Worm (Caenorhabditis elegans) whole organism, mixed stage, embryonic: ENCODE results near the gene nex-2.

Experiments used
- M03D4.4 ChIP-seq: sonication (generic microtip); optimal IDR thresholded peaks from 2 replicates; lab custom pipeline; 2017; ENCODE audit warnings: mild to moderate bottlenecking, missing genetic modification characterization, missing compliant biosample characterization
- bed-3 ChIP-seq: fragments of 200-800 bp; sonication (Bioruptor generic); optimal IDR thresholded peaks from 3 replicates; lab custom pipeline; 2018; ENCODE audit warnings: mild to moderate bottlenecking, missing genetic modification characterization, moderate library complexity, missing compliant biosample characterization
- blmp-1 ChIP-seq: fragments of 150-350 bp; optimal IDR thresholded peaks from 2 replicates; lab custom pipeline; 2014; ENCODE audit warnings: missing biosample characterization, missing genetic modification characterization
- ceh-43 ChIP-seq: fragments of 200-800 bp; sonication (Bioruptor generic); optimal IDR thresholded peaks from 2 replicates; lab custom pipeline; 2018; ENCODE audit warnings: mild to moderate bottlenecking, missing genetic modification characterization, moderate library complexity, missing compliant biosample characterization
- ceh-83 ChIP-seq: fragments of 200-800 bp; sonication (Bioruptor generic); optimal IDR thresholded peaks from 2 replicates; lab custom pipeline; 2018; ENCODE audit warnings: mild to moderate bottlenecking, missing genetic modification characterization, missing compliant biosample characterization
- ces-1 ChIP-seq: fragments of 150-350 bp; optimal IDR thresholded peaks from 2 replicates; lab custom pipeline; 2014; ENCODE audit warnings: missing biosample characterization, missing genetic modification reagents, missing genetic modification characterization
- cnd-1 ChIP-seq: fragments of 200-800 bp; sonication (Bioruptor generic); optimal IDR thresholded peaks from 2 replicates; lab custom pipeline; 2018; ENCODE audit warnings: mild to moderate bottlenecking, missing genetic modification characterization, missing compliant biosample characterization
- drap-1 ChIP-seq: fragments of 200-800 bp; sonication (Bioruptor generic); optimal IDR thresholded peaks from 3 replicates; lab custom pipeline; 2018; ENCODE audit warnings: mild to moderate bottlenecking, missing genetic modification characterization, missing compliant biosample characterization
- elt-1 ChIP-seq: sonication (generic microtip); optimal IDR thresholded peaks from 2 replicates; lab custom pipeline; 2017; ENCODE audit warnings: missing genetic modification characterization, mild to moderate bottlenecking, missing compliant biosample characterization, antibody characterized with exemption, moderate library complexity, borderline replicate concordance; ENCODE audit not compliant: insufficient read depth
- elt-3 ChIP-seq: fragments of 150-350 bp; optimal IDR thresholded peaks from 2 replicates; lab custom pipeline; 2014; ENCODE audit warnings: missing biosample characterization, missing genetic modification characterization
- flh-1 ChIP-seq: fragments of 200-800 bp; sonication (Bioruptor generic); optimal IDR thresholded peaks from 2 replicates; lab custom pipeline; 2018; ENCODE audit warnings: mild to moderate bottlenecking, missing genetic modification characterization, moderate library complexity, missing compliant biosample characterization
- ham-2 ChIP-seq: fragments of 200-800 bp; sonication (Bioruptor generic); optimal IDR thresholded peaks from 2 replicates; lab custom pipeline; 2018; ENCODE audit warnings: mild to moderate bottlenecking, missing genetic modification characterization, missing compliant biosample characterization
- hlh-1 ChIP-seq: fragments of 150-350 bp; optimal IDR thresholded peaks from 2 replicates; lab custom pipeline; 2014; ENCODE audit warnings: missing biosample characterization, missing genetic modification reagents, missing genetic modification characterization
- lin-13 ChIP-seq: fragments of 150-350 bp; optimal IDR thresholded peaks from 2 replicates; lab custom pipeline; 2014; ENCODE audit warnings: missing biosample characterization, missing genetic modification characterization
- lsy-2 ChIP-seq: fragments of 150-350 bp; optimal IDR thresholded peaks from 2 replicates; lab custom pipeline; 2014; ENCODE audit warnings: missing biosample characterization, missing genetic modification characterization
- mab-5 ChIP-seq: fragments of 150-350 bp; optimal IDR thresholded peaks from 2 replicates; lab custom pipeline; 2014; ENCODE audit warnings: missing biosample characterization, missing genetic modification characterization
- mls-2 ChIP-seq: sonication (generic microtip); optimal IDR thresholded peaks from 2 replicates; lab custom pipeline; 2016; ENCODE audit warnings: mild to moderate bottlenecking, missing genetic modification characterization, moderate library complexity, missing compliant biosample characterization
- nhr-12 ChIP-seq: fragments of 150-350 bp; optimal IDR thresholded peaks from 2 replicates; lab custom pipeline; 2014; ENCODE audit warnings: missing biosample characterization, missing genetic modification characterization
- nhr-2 ChIP-seq: fragments of 150-350 bp; optimal IDR thresholded peaks from 2 replicates; lab custom pipeline; 2014; ENCODE audit warnings: missing biosample characterization, missing genetic modification characterization
- nhr-237 ChIP-seq: fragments of 150-350 bp; optimal IDR thresholded peaks from 2 replicates; lab custom pipeline; 2014; ENCODE audit warnings: missing biosample characterization, missing genetic modification characterization
- nhr-28 ChIP-seq: fragments of 150-350 bp; optimal IDR thresholded peaks from 2 replicates; lab custom pipeline; 2014; ENCODE audit warnings: missing biosample characterization, missing genetic modification characterization
- nhr-76 ChIP-seq: sonication (generic microtip); optimal IDR thresholded peaks from 2 replicates; lab custom pipeline; 2017; ENCODE audit warnings: missing biosample characterization, missing genetic modification characterization
- pha-4 ChIP-seq: fragments of 150-350 bp; optimal IDR thresholded peaks from 2 replicates; lab custom pipeline; 2018; ENCODE audit warnings: missing biosample characterization, missing genetic modification reagents, missing genetic modification characterization
- sem-2 ChIP-seq: fragments of 200-800 bp; sonication (Bioruptor generic); optimal IDR thresholded peaks from 2 replicates; lab custom pipeline; 2018; ENCODE audit warnings: mild to moderate bottlenecking, missing genetic modification characterization, missing compliant biosample characterization
- snpc-4 ChIP-seq: fragments of 150-350 bp; optimal IDR thresholded peaks from 2 replicates; lab custom pipeline; 2014; ENCODE audit warnings: missing biosample characterization, missing genetic modification characterization
- sptf-1 ChIP-seq: sonication (generic microtip); optimal IDR thresholded peaks from 2 replicates; lab custom pipeline; 2017; ENCODE audit warnings: mild to moderate bottlenecking, missing genetic modification characterization, moderate library complexity, missing compliant biosample characterization
- tbx-8 ChIP-seq: fragments of 200-800 bp; sonication (Bioruptor generic); optimal IDR thresholded peaks from 2 replicates; lab custom pipeline; 2018; ENCODE audit warnings: mild to moderate bottlenecking, missing genetic modification characterization, moderate library complexity, missing compliant biosample characterization
- unc-39 ChIP-seq: fragments of 150-350 bp; optimal IDR thresholded peaks from 2 replicates; lab custom pipeline; 2014; ENCODE audit warnings: missing biosample characterization, missing genetic modification characterization
- unc-62 ChIP-seq: fragments of 150-350 bp; optimal IDR thresholded peaks from 2 replicates; lab custom pipeline; 2014; ENCODE audit warnings: missing biosample characterization, missing genetic modification reagents, missing genetic modification characterization
- zip-8 ChIP-seq: fragments of 150-350 bp; optimal IDR thresholded peaks from 2 replicates; lab custom pipeline; 2014; ENCODE audit warnings: missing biosample characterization, missing genetic modification characterization
- ztf-11 ChIP-seq: fragments of 150-350 bp; optimal IDR thresholded peaks from 2 replicates; lab custom pipeline; 2014; ENCODE audit warnings: missing biosample characterization, missing genetic modification characterization

Gene nex-2

DNA sequence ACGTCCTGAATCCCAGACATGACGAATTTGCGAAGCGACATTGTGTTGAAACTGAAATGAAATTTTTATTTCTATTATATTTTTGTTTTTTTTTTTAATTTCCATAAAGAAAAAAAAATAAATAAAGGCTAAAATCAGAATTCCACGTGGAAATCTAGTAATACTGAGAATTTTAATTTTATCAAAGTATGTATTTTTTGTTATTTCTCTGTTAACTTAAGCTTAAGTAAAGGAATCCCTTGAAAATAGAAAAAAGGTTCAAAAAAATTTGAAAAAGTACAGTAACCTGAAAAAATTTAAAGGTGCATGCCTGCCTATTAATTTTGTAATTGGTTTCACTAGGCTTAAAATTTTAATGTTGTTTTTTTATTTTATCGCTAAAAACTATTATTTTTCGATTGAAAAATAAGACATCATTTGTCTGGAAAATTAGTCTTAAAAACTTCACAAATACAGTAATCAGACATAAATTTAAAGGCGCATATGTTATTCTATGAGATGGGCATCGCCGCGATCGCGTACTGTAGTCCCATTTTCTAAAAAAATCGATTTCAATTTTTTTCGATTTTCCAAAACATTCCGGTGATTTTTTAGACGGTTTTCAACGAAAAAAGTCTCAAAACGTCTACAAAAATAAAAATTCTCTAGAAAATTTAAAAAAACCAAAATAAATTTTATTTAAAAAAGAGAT is at the start of gene nex-2:
TSS of gene nex-2 (minus strand) at position 51 of the 691 bp plus-strand sequence.
- TF ChIP-seq sptf-1 (tag; lab: Kevin White, UChicago) (no peak), drap-1 (GFP tag; lab: Kevin White, UChicago) (no peak), nhr-237 (tag; lab: Kevin White, UChicago) (no peak), unc-39 (tag; lab: Kevin White, UChicago) (no peak), unc-62 (GFP tag; lab: Kevin White, UChicago) (no peak), blmp-1 (no peak)

DNA sequence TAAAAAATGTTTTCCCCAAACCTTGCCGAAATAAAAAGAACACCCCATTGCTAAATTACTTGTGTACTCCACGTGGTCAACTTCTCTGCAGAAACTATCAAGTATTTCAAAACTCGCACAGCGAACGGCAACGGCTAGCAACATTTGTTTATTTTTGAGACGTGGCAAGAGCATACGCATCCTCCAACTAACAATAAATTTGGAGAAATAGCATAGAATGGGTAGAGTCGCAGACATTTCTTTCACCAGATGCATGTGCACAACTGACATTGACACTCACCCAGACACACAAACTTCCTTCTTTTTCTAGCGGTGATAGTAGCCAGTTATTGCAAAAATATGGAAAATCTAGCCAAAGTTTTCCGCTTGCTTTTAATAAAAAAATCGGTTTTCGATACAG is 49.4 kb upstream of the nex-2 start:
- no peak for TF ChIP-seq pha-4 (tag; lab: Kevin White, UChicago)
- TF ChIP-seq ztf-11 (tag; lab: Kevin White, UChicago) = no peak
- TF ChIP-seq M03D4.4 = no peak
- TF ChIP-seq nhr-2 (tag; lab: Kevin White, UChicago) = no peak
- no peak for TF ChIP-seq flh-1 (GFP tag; lab: Kevin White, UChicago)
- TF ChIP-seq ham-2 (GFP tag; lab: Kevin White, UChicago) = no peak
- TF ChIP-seq blmp-1 = no peak
- TF ChIP-seq nhr-76 (tag; lab: Kevin White, UChicago) = no peak
- TF ChIP-seq lin-13 (tag; lab: Kevin White, UChicago) = no peak
- TF ChIP-seq lsy-2 (tag; lab: Kevin White, UChicago) = no peak
- TF ChIP-seq nhr-12 (tag; lab: Kevin White, UChicago) = no peak
- no peak for TF ChIP-seq cnd-1 (tag; lab: Kevin White, UChicago)
- no peak for TF ChIP-seq ces-1 (GFP tag; lab: Kevin White, UChicago)
- TF ChIP-seq sem-2 = no peak
- no peak for TF ChIP-seq elt-1
- TF ChIP-seq zip-8 (tag; lab: Kevin White, UChicago) = no peak
- TF ChIP-seq tbx-8 (GFP tag; lab: Kevin White, UChicago) = no peak
- TF ChIP-seq mab-5 (tag; lab: Kevin White, UChicago) = no peak
- TF ChIP-seq ceh-83 (GFP tag; lab: Kevin White, UChicago) = no peak
- no peak for TF ChIP-seq unc-62 (GFP tag; lab: Kevin White, UChicago)

DNA sequence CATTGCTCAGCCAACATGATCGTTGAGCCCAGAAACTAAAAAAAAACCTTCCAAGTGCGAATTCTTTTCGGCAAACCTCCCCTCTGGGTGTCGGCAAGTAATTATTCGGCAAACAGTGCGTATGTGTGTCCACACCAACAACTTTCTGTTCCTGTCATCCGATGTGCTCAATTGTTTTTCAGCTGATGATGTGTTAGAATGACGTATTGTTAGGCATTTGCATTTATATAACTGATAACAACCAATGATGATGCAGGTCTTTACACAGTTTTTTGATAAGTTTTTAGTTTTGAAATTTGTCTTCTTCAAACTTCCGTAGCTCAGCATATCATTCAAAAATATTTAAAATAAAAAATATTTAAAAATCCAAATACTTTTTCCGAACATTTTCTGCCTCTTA is 48.7 kb upstream of the nex-2 start:
- TF ChIP-seq cnd-1 (tag; lab: Kevin White, UChicago) = no peak
- TF ChIP-seq zip-8 (tag; lab: Kevin White, UChicago) = no peak
- no peak for TF ChIP-seq lin-13 (tag; lab: Kevin White, UChicago)
- no peak for TF ChIP-seq drap-1 (GFP tag; lab: Kevin White, UChicago)
- TF ChIP-seq nhr-28 = no peak
- TF ChIP-seq unc-62 (GFP tag; lab: Kevin White, UChicago) = no peak
- TF ChIP-seq lsy-2 (tag; lab: Kevin White, UChicago) = no peak
- TF ChIP-seq flh-1 (GFP tag; lab: Kevin White, UChicago) = no peak
- no peak for TF ChIP-seq nhr-237 (tag; lab: Kevin White, UChicago)
- TF ChIP-seq blmp-1 = no peak
- TF ChIP-seq ceh-43 = no peak
- no peak for TF ChIP-seq snpc-4 (tag; lab: Kevin White, UChicago)
- TF ChIP-seq bed-3 (GFP tag; lab: Kevin White, UChicago) = no peak
- no peak for TF ChIP-seq M03D4.4
- no peak for TF ChIP-seq nhr-2 (tag; lab: Kevin White, UChicago)
- TF ChIP-seq elt-3 (tag; lab: Kevin White, UChicago) = no peak
- no peak for TF ChIP-seq ztf-11 (tag; lab: Kevin White, UChicago)

DNA sequence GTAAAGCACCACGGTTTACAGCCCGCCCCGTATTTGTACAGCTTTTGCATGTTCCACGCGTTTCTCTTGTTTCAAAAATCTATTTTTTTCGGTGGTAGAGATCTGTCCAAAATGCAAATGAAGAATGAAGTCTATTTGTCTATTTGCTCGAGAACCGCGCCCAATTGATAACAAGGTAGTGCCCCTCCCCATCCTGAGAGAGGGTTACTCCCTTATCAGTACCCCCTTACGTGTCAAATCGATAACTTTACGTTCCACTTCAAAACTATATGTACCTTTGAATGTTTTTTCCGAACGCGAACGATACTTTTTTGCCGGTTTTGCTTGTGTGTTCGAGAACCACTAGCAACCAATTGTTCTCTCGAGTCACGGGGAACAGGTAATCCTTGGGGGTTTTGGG is 45.8 kb upstream of the nex-2 start:
- TF ChIP-seq ham-2 (GFP tag; lab: Kevin White, UChicago) (no peak), snpc-4 (tag; lab: Kevin White, UChicago) (no peak), M03D4.4 (no peak), elt-3 (tag; lab: Kevin White, UChicago) (no peak), blmp-1 (no peak), mls-2 (tag; lab: Kevin White, UChicago) (no peak), flh-1 (GFP tag; lab: Kevin White, UChicago) (no peak), ces-1 (GFP tag; lab: Kevin White, UChicago) (no peak), ceh-43 (no peak), drap-1 (GFP tag; lab: Kevin White, UChicago) (no peak), zip-8 (tag; lab: Kevin White, UChicago) (no peak), nhr-76 (tag; lab: Kevin White, UChicago) (no peak), cnd-1 (tag; lab: Kevin White, UChicago) (no peak), hlh-1 (tag; lab: Kevin White, UChicago) (no peak), mab-5 (tag; lab: Kevin White, UChicago) (no peak)
